Fruit fly (Drosophila melanogaster) whole organism, pupa: ENCODE measurements around the gene pad.

Experiments used
- CG10348 ChIP-seq: fragments of 200-800 bp; sonication (Bioruptor generic); IDR thresholded peaks from 2 replicates; pipeline ENCODE4 v1.3.6; 2022; ENCODE audit warnings: missing biosample characterization, missing genetic modification characterization
- CG12605 ChIP-seq: fragments of 200-800 bp; sonication (Bioruptor generic); IDR thresholded peaks from 2 replicates; pipeline ENCODE4 v1.3.6; 2022; ENCODE audit warnings: missing biosample characterization, missing genetic modification characterization
- CG13204 ChIP-seq: fragments of 200-800 bp; sonication (Bioruptor generic); optimal IDR thresholded peaks from 2 replicates; lab custom pipeline; 2018; ENCODE audit warnings: missing biosample characterization, mild to moderate bottlenecking, missing genetic modification characterization, moderate library complexity
- CG14655 ChIP-seq: fragments of 200-800 bp; sonication (Bioruptor generic); optimal IDR thresholded peaks from 3 replicates; lab custom pipeline; 2017; ENCODE audit warnings: mild to moderate bottlenecking, missing biosample characterization, missing genetic modification reagents, missing genetic modification characterization
- CG15710 ChIP-seq: fragments of 200-800 bp; sonication (Bioruptor generic); optimal IDR thresholded peaks from 2 replicates; lab custom pipeline; 2018; ENCODE audit warnings: missing biosample characterization, mild to moderate bottlenecking, missing genetic modification characterization, moderate library complexity
- CG17806 ChIP-seq: fragments of 200-800 bp; sonication (Bioruptor generic); optimal IDR thresholded peaks from 2 replicates; lab custom pipeline; 2018; ENCODE audit warnings: missing biosample characterization, mild to moderate bottlenecking, missing genetic modification characterization, moderate library complexity
- CG32121 ChIP-seq: fragments of 200-800 bp; sonication (Bioruptor generic); IDR thresholded peaks from 2 replicates; pipeline ENCODE4 v1.3.6; 2022; ENCODE audit warnings: missing biosample characterization, missing genetic modification characterization
- CG34367 ChIP-seq: fragments of 200-800 bp; sonication (Bioruptor generic); optimal IDR thresholded peaks from 2 replicates; lab custom pipeline; 2018; ENCODE audit warnings: missing biosample characterization, mild to moderate bottlenecking, missing genetic modification characterization
- CG4496 ChIP-seq: fragments of 200-800 bp; sonication (Bioruptor generic); IDR thresholded peaks from 3 replicates; pipeline ENCODE4 v1.3.6; 2022; ENCODE audit warnings: missing biosample characterization, missing genetic modification characterization
- CG8159 ChIP-seq: fragments of 200-800 bp; sonication (Bioruptor generic); optimal IDR thresholded peaks from 3 replicates; lab custom pipeline; 2018; ENCODE audit warnings: missing biosample characterization, mild to moderate bottlenecking, missing genetic modification characterization, moderate library complexity
- CG8301 ChIP-seq: fragments of 200-800 bp; sonication (Bioruptor generic); optimal IDR thresholded peaks from 2 replicates; lab custom pipeline; 2018; ENCODE audit warnings: missing biosample characterization, mild to moderate bottlenecking, missing genetic modification characterization
- CG9948 ChIP-seq: fragments of 200-800 bp; sonication (Bioruptor generic); optimal IDR thresholded peaks from 2 replicates; lab custom pipeline; 2018; ENCODE audit warnings: missing biosample characterization, mild to moderate bottlenecking, missing genetic modification characterization, moderate library complexity
- D1 ChIP-seq: fragments of 200-800 bp; sonication (Bioruptor generic); optimal IDR thresholded peaks from 2 replicates; lab custom pipeline; 2018; ENCODE audit warnings: missing biosample characterization, mild to moderate bottlenecking, missing genetic modification characterization, moderate library complexity
- EcR ChIP-seq: fragments of 200-800 bp; sonication (Bioruptor generic); optimal IDR thresholded peaks from 3 replicates; lab custom pipeline; 2019; ENCODE audit warnings: missing biosample characterization, missing genetic modification characterization, mild to moderate bottlenecking, moderate library complexity, missing genetic modification reagents
- Ets98B ChIP-seq: fragments of 200-800 bp; sonication (Bioruptor generic); IDR thresholded peaks from 2 replicates; pipeline ENCODE4 v1.3.6; 2022; ENCODE audit warnings: missing biosample characterization, missing genetic modification characterization
- Pif1A ChIP-seq: fragments of 200-800 bp; sonication (Bioruptor generic); optimal IDR thresholded peaks from 3 replicates; lab custom pipeline; 2016; ENCODE audit warnings: missing biosample characterization, missing genetic modification characterization
- Pif1B ChIP-seq: fragments of 200-800 bp; sonication (Bioruptor generic); optimal IDR thresholded peaks from 3 replicates; lab custom pipeline; 2016; ENCODE audit warnings: missing biosample characterization, missing genetic modification characterization
- Snoo ChIP-seq: fragments of 200-800 bp; sonication (Bioruptor generic); optimal IDR thresholded peaks from 3 replicates; lab custom pipeline; 2017; ENCODE audit warnings: missing biosample characterization, mild to moderate bottlenecking, missing genetic modification characterization, inconsistent platforms
- fd96Ca ChIP-seq: fragments of 200-800 bp; sonication (Bioruptor generic); IDR thresholded peaks from 3 replicates; pipeline ENCODE4 v1.3.6; 2022; ENCODE audit warnings: missing biosample characterization, missing genetic modification characterization
- gl ChIP-seq: fragments of 200-800 bp; sonication (Bioruptor generic); optimal IDR thresholded peaks from 2 replicates; lab custom pipeline; 2018; ENCODE audit warnings: missing biosample characterization, mild to moderate bottlenecking, missing genetic modification characterization
- rn ChIP-seq: fragments of 200-800 bp; sonication (Bioruptor generic); IDR thresholded peaks from 2 replicates; pipeline ENCODE4 v1.3.6; 2022; ENCODE audit warnings: missing biosample characterization, missing genetic modification characterization

The pad gene

DNA sequence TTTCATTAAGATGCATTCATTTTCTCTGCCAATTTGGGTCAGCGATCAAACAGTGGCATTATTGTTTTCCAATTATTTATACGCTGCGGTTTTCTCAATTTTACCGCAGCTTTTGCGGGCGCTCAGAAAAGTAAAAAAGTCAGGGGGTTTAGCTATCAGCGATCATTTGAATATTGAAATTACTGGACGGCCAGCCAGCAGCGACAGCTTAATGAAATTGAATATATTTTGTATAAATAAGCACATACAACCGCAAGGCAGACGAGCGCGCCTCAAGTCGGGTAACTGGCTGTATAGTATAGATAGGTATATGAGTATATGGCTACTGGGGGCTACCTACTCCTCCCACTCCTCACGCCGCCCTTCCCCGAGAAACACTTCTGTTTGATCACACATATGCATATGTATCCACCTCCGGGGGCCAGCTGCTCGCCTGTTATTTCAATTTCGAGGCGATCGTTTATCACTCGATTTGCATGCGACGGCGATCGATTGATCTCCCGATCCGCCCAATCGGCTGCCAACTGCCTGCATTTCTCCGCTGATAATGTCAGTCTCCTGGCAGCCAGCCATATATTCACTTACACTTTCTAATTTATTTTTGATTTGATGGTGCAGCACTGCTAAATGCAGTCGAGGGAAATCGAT lies 14.2 kb downstream of the pad start:
- TF ChIP-seq D1 (no peak), rn (GFP tag; lab: Robert Waterston, UW) (no peak), Ets98B (GFP tag; lab: Robert Waterston, UW) (no peak), Snoo (no peak), CG10348 (GFP tag; lab: Robert Waterston, UW) (no peak), fd96Ca (no peak), CG4496 (GFP tag; lab: Robert Waterston, UW) (no peak; the same call in 2 of the 3 replicates), CG12605 (no peak), CG9948 (no peak), CG34367 (tag; lab: Kevin White, UChicago) (no peak), Pif1A (GFP tag; lab: Kevin White, UChicago) (no peak)

DNA sequence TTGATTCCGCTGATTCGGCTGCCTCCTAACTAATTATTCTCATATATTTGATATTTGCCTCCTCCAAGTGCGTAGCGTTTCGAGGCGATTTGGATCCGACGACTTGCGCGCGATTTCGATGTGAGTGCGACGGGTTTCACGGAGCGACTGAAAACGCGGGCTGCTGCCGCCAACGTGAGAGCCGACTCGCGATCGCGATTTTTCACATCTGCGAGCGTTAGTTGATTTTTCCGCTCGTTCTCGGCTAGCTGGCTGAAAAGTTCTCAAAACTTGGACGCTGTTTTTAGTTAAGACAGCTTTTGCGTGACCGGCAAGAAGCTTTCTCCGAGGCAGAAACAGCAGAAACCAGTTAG lies 14.7 kb downstream of the pad start, which contains the start of gene CG10311:
Gene CG10311 (minus strand): TSS at position 153 of the 353 bp plus-strand sequence.
- TF ChIP-seq Snoo = no peak
- TF ChIP-seq CG14655 (GFP tag; lab: Kevin White, UChicago) = no peak
- peak; percentile 24; the same call in 1 of the 2 replicates for TF ChIP-seq CG32121 (GFP tag; lab: Robert Waterston, UW)
- peak; percentile 33; the same call in 1 of the 2 replicates for TF ChIP-seq Ets98B (GFP tag; lab: Robert Waterston, UW)
- TF ChIP-seq fd96Ca = 0 out of 3 replicates have a peak, but pooled peaks have one; percentile 22

DNA sequence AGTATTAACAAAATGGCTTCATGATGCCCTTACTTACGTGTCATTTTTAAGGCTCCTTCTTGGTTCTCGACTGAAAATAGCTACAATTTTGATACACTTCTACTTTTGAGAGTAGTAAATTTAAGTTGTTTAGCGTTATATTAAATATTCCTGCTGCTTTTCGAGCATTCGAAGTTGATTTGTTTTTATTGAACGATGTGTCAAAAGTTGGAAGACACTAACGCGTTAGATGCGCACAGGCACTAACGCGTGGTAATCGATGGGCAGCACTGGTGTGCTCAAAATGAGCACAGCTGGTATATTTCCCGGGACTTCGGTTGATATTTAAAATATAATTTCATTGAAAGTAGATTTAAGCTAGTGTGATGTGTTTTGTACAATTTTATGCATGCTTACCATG lies 17.0 kb downstream of the pad start, which contains the start of gene CG17931:
Gene CG17931 (minus strand): TSS at position 369 of the 400 bp plus-strand sequence.
- TF ChIP-seq D1 (peak; percentile 14), fd96Ca (no peak)

DNA sequence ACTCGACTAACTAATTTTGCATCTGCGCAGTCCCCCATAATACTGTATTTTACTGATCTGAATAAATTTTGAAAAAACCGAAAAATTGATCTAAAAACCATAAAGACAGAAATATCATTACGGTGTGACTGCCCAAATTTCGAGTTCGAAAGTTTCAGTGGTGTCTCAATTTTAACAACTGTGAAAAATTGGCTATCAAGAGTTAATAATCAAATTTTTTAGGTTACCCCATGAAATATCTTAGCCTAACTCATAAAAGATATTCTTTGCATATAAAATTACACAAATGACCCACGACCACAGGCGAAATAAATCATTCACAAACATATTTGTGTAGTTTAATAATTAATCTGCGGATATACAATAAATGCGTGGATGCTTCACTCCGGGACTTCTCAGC lies 17.9 kb downstream of the pad start, which contains the start of gene CG42446:
Gene CG42446 (minus strand): TSS at position 101 of the 400 bp plus-strand sequence.
- TF ChIP-seq fd96Ca (no peak), gl (tag; lab: Kevin White, UChicago) (no peak), CG14655 (GFP tag; lab: Kevin White, UChicago) (no peak), D1 (no peak), CG32121 (GFP tag; lab: Robert Waterston, UW) (no peak), Pif1A (GFP tag; lab: Kevin White, UChicago) (no peak), CG17806 (tag; lab: Kevin White, UChicago) (no peak), CG13204 (no peak), CG10348 (GFP tag; lab: Robert Waterston, UW) (no peak), CG15710 (tag; lab: Kevin White, UChicago) (no peak), CG8301 (tag; lab: Kevin White, UChicago) (no peak), EcR (GFP tag; lab: Kevin White, UChicago) (no peak), rn (GFP tag; lab: Robert Waterston, UW) (no peak)

DNA sequence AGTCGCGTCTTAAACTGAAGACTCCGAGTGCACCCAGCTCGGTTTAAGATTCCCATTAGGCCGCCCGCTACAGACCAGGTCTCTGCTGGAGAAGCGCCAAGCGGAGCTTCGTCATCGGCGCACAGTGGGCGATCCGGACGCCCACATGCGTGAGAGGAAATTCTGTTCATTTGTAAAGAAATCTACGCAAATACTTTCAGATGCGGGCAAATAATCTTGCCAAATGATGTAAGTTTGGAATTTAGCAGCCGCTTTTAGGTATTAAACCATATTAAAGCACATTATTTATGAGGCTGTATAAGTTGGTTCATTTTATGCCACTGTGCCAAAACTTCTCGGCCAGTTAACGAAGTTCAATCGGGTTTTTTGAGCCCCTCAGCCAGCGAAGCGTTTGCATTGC lies 26.2 kb downstream of the pad start, which contains the start of gene js:
Gene js (minus strand): TSS at position 19 of the 400 bp plus-strand sequence.
- TF ChIP-seq Pif1B (peak; percentile 49), CG9948 (no peak), CG32121 (GFP tag; lab: Robert Waterston, UW) (peak; percentile 63), D1 (no peak), CG13204 (no peak), CG8301 (tag; lab: Kevin White, UChicago) (peak; percentile 81), CG10348 (GFP tag; lab: Robert Waterston, UW) (peak; percentile 53), CG12605 (0 out of 2 replicates have a peak, but pooled peaks have one; percentile 10), gl (tag; lab: Kevin White, UChicago) (no peak), Pif1A (GFP tag; lab: Kevin White, UChicago) (peak; percentile 76), CG4496 (GFP tag; lab: Robert Waterston, UW) (peak; percentile 70; the same call in 2 of the 3 replicates)

DNA sequence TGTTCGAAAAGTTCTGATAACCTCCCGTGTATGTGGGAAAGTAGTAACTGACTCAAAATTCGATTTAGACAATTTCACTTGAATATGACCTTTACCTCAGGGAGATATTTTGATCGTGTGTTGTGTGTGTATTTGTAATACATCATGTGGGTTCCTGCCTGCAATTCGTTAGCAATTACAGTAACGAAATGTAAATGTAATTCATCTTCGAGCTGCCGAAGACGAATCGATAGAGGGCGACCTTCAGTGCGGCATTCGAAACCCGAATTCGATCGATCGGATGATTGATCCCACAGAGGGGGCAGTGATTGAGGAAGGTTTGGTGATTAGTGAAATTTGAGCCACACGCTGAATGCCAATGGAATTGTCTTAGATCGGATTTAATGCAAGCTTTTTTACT lies 28.3 kb downstream of the pad start, which contains the start of gene CG10317:
Gene CG10317 (minus strand): TSS at position 101 of the 400 bp plus-strand sequence.
- TF ChIP-seq CG17806 (tag; lab: Kevin White, UChicago) = no peak
- TF ChIP-seq EcR (GFP tag; lab: Kevin White, UChicago) = no peak
- no peak for TF ChIP-seq rn (GFP tag; lab: Robert Waterston, UW)
- TF ChIP-seq CG32121 (GFP tag; lab: Robert Waterston, UW) = no peak
- TF ChIP-seq CG8159 (tag; lab: Kevin White, UChicago) = no peak
- TF ChIP-seq gl (tag; lab: Kevin White, UChicago) = no peak
- no peak for TF ChIP-seq Ets98B (GFP tag; lab: Robert Waterston, UW)
- TF ChIP-seq CG34367 (tag; lab: Kevin White, UChicago) = no peak
- TF ChIP-seq CG8301 (tag; lab: Kevin White, UChicago) = no peak
- TF ChIP-seq Pif1B = no peak
- TF ChIP-seq CG12605 = no peak
- TF ChIP-seq CG13204 = no peak
- TF ChIP-seq CG9948 = no peak
- no peak for TF ChIP-seq CG14655 (GFP tag; lab: Kevin White, UChicago)
- TF ChIP-seq fd96Ca = no peak
- no peak for TF ChIP-seq D1
- no peak for TF ChIP-seq CG10348 (GFP tag; lab: Robert Waterston, UW)

DNA sequence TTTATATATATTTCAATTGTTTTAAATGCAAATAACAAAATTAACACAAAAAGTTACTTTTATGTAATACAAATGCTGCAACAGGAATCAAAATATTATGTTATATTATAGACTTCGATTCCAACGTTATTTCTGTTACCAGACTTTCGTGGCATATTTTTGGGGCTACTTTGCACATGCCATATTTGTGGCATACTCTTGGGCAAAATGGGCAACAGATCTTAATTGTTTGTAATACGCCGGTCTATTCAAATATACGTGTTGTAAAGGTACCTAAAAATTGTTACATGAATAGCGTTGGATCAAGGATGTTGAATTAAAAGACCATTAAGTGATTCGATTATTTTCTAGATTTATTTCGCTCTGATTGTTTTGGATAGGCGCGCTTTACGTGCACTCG lies 32.0 kb downstream of the pad start:
- TF ChIP-seq EcR (GFP tag; lab: Kevin White, UChicago) = no peak
- peak; percentile 47 for TF ChIP-seq D1
- no peak for TF ChIP-seq CG9948
